Worm (Caenorhabditis elegans): ENCODE measurements around the gene tbc-16.

The tbc-16 gene

DNA sequence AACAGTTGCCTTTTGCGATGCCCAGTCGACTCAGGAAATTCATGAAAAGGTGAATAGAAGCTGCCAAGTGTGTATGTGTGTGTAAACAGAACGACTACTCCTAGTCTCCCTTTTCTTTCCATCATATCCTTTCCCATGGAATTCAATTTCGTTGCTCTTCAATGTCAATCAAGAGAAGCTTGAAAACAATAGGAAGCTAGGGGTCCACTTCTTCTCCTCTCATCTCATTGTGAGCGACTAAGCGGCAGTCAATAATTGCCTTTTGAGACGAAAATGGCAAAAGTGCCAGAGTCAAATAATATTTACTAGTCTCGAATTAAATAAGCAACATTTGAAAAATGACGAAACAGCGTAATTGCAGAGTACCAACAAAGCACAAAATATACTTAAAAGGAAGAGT lies 27.5 kb upstream of the tbc-16 start:
- no peak for TF ChIP-seq aly-1 (tag; optimal IDR thresholded peaks at IDR 0.05)
- TF ChIP-seq tbx-37 (GFP tag; conservative IDR thresholded peaks at IDR 0.05) = no peak
- TF ChIP-seq ama-1 (optimal IDR thresholded peaks at IDR 0.05) = no peak
- TF ChIP-seq flt-1 (GFP tag; IDR thresholded peaks at IDR 0.05) = no peak
- TF ChIP-seq B0310.2 (tag; optimal IDR thresholded peaks at IDR 0.05) = no peak
- TF ChIP-seq scrt-1 (GFP tag; IDR thresholded peaks at IDR 0.05) = no peak
- no peak for TF ChIP-seq hnd-1 (tag; optimal IDR thresholded peaks at IDR 0.05)

- TF ChIP-seq hnd-1 (tag; optimal IDR thresholded peaks at IDR 0.05) (no peak), hmbx-1 (tag; optimal IDR thresholded peaks at IDR 0.05) (no peak)
Observed at ce11 chrX:5872153-5872552, 25.0 kb upstream of the tbc-16 start.

DNA sequence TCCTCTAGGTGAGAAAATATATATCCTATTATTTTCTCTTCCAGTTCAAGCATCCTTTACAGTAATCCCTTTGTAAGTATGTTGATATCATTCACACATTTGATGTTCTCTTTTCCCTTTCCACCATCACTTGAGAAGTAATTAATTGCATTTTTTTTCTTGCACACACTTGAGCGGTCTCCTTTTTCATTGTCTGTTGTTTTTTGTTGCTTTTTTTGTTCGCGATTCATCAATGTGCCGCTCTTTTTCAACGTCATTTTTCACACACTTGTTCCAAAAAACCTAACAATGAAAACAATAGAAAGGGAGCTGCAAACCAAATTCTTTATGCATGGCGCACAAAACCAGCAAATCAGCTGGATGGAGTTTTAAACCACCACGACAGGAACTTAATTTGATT lies 21.6 kb upstream of the tbc-16 start, which contains the start of gene F49E10.4:
Gene F49E10.4, plus strand, starts transcription at position 301 of the 400 bp plus-strand sequence.
- no peak for TF ChIP-seq sea-1 (GFP tag; conservative IDR thresholded peaks at IDR 0.05)
- TF ChIP-seq scrt-1 (GFP tag; IDR thresholded peaks at IDR 0.05) = no peak
- no peak for TF ChIP-seq ets-7 (tag; optimal IDR thresholded peaks at IDR 0.05)
- TF ChIP-seq tra-4 (tag; optimal IDR thresholded peaks at IDR 0.05) = no peak
- no peak for TF ChIP-seq ceh-36 (tag; optimal IDR thresholded peaks at IDR 0.05)
- TF ChIP-seq tbx-37 (GFP tag; conservative IDR thresholded peaks at IDR 0.05) = no peak
- TF ChIP-seq hmbx-1 (tag; optimal IDR thresholded peaks at IDR 0.05) = no peak
- TF ChIP-seq hmg-4 (GFP tag; optimal IDR thresholded peaks at IDR 0.05) = no peak
- TF ChIP-seq F13C5.2 (tag; optimal IDR thresholded peaks at IDR 0.05) = no peak
- no peak for TF ChIP-seq hnd-1 (tag; optimal IDR thresholded peaks at IDR 0.05)
- no peak for TF ChIP-seq flt-1 (GFP tag; IDR thresholded peaks at IDR 0.05)
- TF ChIP-seq ama-1 (optimal IDR thresholded peaks at IDR 0.05) = no peak
- no peak for TF ChIP-seq pes-1 (GFP tag; IDR thresholded peaks at IDR 0.05)
- TF ChIP-seq aly-1 (tag; optimal IDR thresholded peaks at IDR 0.05) = no peak
- no peak for TF ChIP-seq tbx-11 (GFP tag; IDR thresholded peaks at IDR 0.05)
- TF ChIP-seq B0310.2 (tag; optimal IDR thresholded peaks at IDR 0.05) = no peak
- TF ChIP-seq ceh-13 (GFP tag; optimal IDR thresholded peaks at IDR 0.05) = no peak

DNA sequence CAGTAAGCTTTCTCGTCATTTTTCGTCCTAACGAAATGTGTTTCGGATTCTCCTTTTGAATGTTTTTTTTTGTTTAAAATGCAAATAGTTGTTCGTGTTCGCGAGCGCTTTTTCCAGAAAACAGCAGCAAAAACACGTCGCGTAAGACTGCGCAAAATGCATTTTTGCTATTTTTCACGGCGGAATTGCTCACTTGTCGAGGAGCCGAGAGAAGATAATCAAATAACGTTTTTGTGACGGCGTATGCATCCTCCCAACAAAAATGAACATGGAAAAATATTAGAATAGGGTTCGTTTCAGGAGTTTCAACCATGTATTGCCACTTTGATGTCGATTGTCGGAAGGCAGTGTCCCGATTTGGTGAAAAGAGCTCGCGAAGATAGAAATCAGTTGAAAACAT lies 20.1 kb upstream of the tbc-16 start:
- TF ChIP-seq scrt-1 (GFP tag; IDR thresholded peaks at IDR 0.05) (no peak), ceh-13 (GFP tag; optimal IDR thresholded peaks at IDR 0.05) (no peak), F13C5.2 (tag; optimal IDR thresholded peaks at IDR 0.05) (no peak), flt-1 (GFP tag; IDR thresholded peaks at IDR 0.05) (no peak), ama-1 (optimal IDR thresholded peaks at IDR 0.05) (no peak), hnd-1 (tag; optimal IDR thresholded peaks at IDR 0.05) (no peak), hmbx-1 (tag; optimal IDR thresholded peaks at IDR 0.05) (no peak), tra-4 (tag; optimal IDR thresholded peaks at IDR 0.05) (no peak), tbx-11 (GFP tag; IDR thresholded peaks at IDR 0.05) (no peak), ets-7 (tag; optimal IDR thresholded peaks at IDR 0.05) (no peak), B0310.2 (tag; optimal IDR thresholded peaks at IDR 0.05) (no peak), sea-1 (GFP tag; conservative IDR thresholded peaks at IDR 0.05) (no peak), pes-1 (GFP tag; IDR thresholded peaks at IDR 0.05) (no peak), hmg-4 (GFP tag; optimal IDR thresholded peaks at IDR 0.05) (no peak)

DNA sequence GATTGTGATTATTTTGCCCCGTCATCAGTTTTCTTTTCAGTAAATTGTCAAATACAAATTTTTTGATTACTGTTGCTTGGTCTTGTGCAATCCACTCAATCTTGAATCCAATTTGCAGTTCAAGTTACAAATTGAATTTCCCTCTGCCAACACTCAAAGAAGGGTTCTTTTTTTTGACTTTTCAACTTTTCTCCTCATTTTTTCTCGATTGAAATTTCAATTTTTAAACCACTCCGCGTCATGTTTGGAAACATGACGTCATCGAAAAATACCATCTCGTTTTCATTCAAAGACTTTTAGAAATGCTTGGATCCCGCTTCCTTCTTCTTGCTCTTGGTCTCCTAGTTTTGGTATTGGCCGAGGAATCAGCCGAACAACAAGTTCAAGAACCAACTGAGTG lies 11.6 kb upstream of the tbc-16 start, which contains the start of gene flp-7:
Gene flp-7, plus strand, starts transcription at position 301 of the 400 bp plus-strand sequence.
- no peak for TF ChIP-seq F13C5.2 (tag; optimal IDR thresholded peaks at IDR 0.05)
- no peak for TF ChIP-seq aly-1 (tag; optimal IDR thresholded peaks at IDR 0.05)
- TF ChIP-seq ama-1 (optimal IDR thresholded peaks at IDR 0.05) = no peak
- no peak for TF ChIP-seq scrt-1 (GFP tag; IDR thresholded peaks at IDR 0.05)
- TF ChIP-seq ceh-36 (tag; optimal IDR thresholded peaks at IDR 0.05) = no peak
- TF ChIP-seq ets-7 (tag; optimal IDR thresholded peaks at IDR 0.05) = no peak
- TF ChIP-seq flt-1 (GFP tag; IDR thresholded peaks at IDR 0.05) = no peak
- no peak for TF ChIP-seq tbx-11 (GFP tag; IDR thresholded peaks at IDR 0.05)
- no peak for TF ChIP-seq hmbx-1 (tag; optimal IDR thresholded peaks at IDR 0.05)
- no peak for TF ChIP-seq ceh-13 (GFP tag; optimal IDR thresholded peaks at IDR 0.05)
- TF ChIP-seq hnd-1 (tag; optimal IDR thresholded peaks at IDR 0.05) = no peak
- TF ChIP-seq tbx-37 (GFP tag; conservative IDR thresholded peaks at IDR 0.05) = no peak
- no peak for TF ChIP-seq pes-1 (GFP tag; IDR thresholded peaks at IDR 0.05)
- no peak for TF ChIP-seq tra-4 (tag; optimal IDR thresholded peaks at IDR 0.05)
- no peak for TF ChIP-seq B0310.2 (tag; optimal IDR thresholded peaks at IDR 0.05)
- TF ChIP-seq hmg-4 (GFP tag; optimal IDR thresholded peaks at IDR 0.05) = no peak
- no peak for TF ChIP-seq sea-1 (GFP tag; conservative IDR thresholded peaks at IDR 0.05)

DNA sequence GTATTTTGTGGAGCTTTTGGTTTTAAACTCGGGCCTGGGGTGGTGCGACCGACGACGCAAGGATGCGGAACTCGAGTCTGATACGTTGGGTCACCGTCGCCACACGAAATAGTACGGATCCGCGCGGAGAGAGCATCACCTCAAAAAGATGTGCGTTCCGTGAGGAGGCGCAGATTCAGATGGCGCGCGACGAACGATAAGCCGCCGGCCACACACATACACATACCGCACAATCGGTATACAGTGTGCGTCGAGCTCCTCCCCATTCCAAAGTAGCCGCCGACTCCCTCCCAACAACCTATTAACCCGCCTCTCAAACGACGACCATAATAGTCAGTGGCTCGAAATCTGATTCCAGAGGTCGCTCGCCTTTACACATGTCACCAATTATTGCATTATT lies 7.1 kb upstream of the tbc-16 start, which contains the start of gene F49E10.2:
Gene F49E10.2, plus strand, starts transcription at position 301 of the 400 bp plus-strand sequence.
- TF ChIP-seq ets-7 (tag; optimal IDR thresholded peaks at IDR 0.05) (no peak), sea-1 (GFP tag; conservative IDR thresholded peaks at IDR 0.05) (no peak), ama-1 (optimal IDR thresholded peaks at IDR 0.05) (no peak), flt-1 (GFP tag; IDR thresholded peaks at IDR 0.05) (no peak), ceh-36 (tag; optimal IDR thresholded peaks at IDR 0.05) (no peak), F13C5.2 (tag; optimal IDR thresholded peaks at IDR 0.05) (no peak), hmbx-1 (tag; optimal IDR thresholded peaks at IDR 0.05) (no peak), tra-4 (tag; optimal IDR thresholded peaks at IDR 0.05) (no peak), aly-1 (tag; optimal IDR thresholded peaks at IDR 0.05) (no peak), hnd-1 (tag; optimal IDR thresholded peaks at IDR 0.05) (no peak), tbx-37 (GFP tag; conservative IDR thresholded peaks at IDR 0.05) (no peak), ceh-13 (GFP tag; optimal IDR thresholded peaks at IDR 0.05) (no peak), hmg-4 (GFP tag; optimal IDR thresholded peaks at IDR 0.05) (no peak)

DNA sequence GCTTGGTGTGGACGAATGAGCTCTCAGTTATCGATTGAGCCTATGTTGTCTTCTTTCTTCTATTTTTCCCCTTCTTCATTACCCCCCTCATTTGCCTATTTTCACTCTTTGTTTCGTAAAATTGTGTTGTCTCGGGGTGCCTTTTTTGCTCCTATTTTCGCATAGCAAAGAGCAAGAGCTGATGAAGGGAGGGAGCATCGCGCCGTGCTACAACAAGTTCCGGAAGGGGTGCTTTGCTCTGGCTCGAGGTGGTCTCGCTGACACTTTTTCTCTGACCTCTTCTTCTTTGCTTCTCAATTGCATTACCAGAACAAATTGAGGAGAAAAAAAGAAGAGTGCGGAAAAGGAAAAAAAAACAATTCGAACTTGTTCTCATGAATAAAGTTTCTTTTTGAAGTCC lies 1.1 kb upstream of the tbc-16 start:
- TF ChIP-seq ets-7 (tag; optimal IDR thresholded peaks at IDR 0.05) = no peak
- TF ChIP-seq pes-1 (GFP tag; IDR thresholded peaks at IDR 0.05) = no peak
- TF ChIP-seq flt-1 (GFP tag; IDR thresholded peaks at IDR 0.05) = no peak
- no peak for TF ChIP-seq tbx-11 (GFP tag; IDR thresholded peaks at IDR 0.05)
- no peak for TF ChIP-seq scrt-1 (GFP tag; IDR thresholded peaks at IDR 0.05)
- TF ChIP-seq B0310.2 (tag; optimal IDR thresholded peaks at IDR 0.05) = no peak
- TF ChIP-seq hmg-4 (GFP tag; optimal IDR thresholded peaks at IDR 0.05) = no peak

ce11 chrX:5901499-5901898 lies 4.4 kb downstream of the tbc-16 start:
- TF ChIP-seq ama-1 (optimal IDR thresholded peaks at IDR 0.05) = no peak
- TF ChIP-seq sea-1 (GFP tag; conservative IDR thresholded peaks at IDR 0.05) = no peak
- TF ChIP-seq ets-7 (tag; optimal IDR thresholded peaks at IDR 0.05) = no peak
- no peak for TF ChIP-seq tbx-11 (GFP tag; IDR thresholded peaks at IDR 0.05)
- TF ChIP-seq hnd-1 (tag; optimal IDR thresholded peaks at IDR 0.05) = no peak
- TF ChIP-seq ceh-36 (tag; optimal IDR thresholded peaks at IDR 0.05) = no peak
- no peak for TF ChIP-seq B0310.2 (tag; optimal IDR thresholded peaks at IDR 0.05)
- no peak for TF ChIP-seq scrt-1 (GFP tag; IDR thresholded peaks at IDR 0.05)

Data from whole organism, early embryonic.